Worm (Caenorhabditis elegans): ENCODE results near the gene ref-2.

DNA sequence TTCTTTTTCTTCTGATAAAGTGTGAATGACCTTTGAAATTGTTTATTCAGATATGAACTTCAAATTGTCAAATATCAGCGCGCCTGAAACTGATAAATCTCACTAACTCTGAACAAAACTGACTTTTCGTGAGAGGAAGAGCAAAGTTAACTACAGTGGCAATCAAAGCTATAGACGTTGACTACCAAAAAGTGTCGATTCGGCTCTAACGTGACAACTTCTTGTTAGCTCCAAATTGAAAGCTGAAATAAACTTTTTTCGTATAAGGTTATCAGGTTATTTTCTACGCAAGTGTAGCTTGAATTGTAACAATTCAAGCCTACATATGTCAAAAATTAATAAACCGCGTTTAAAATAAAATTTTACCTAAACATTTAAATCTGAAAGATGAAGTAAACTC is 17.7 kb upstream of the ref-2 start:
- TF ChIP-seq hsf-1 (GFP tag; IDR thresholded peaks at IDR 0.05) (no peak), unc-130 (GFP tag; optimal IDR thresholded peaks at IDR 0.05) (no peak), madf-8 (GFP tag; conservative IDR thresholded peaks at IDR 0.05) (no peak), pha-4 (tag; optimal IDR thresholded peaks at IDR 0.05) (no peak), him-1 (tag; optimal IDR thresholded peaks at IDR 0.05) (no peak), ztf-28 (GFP tag; IDR thresholded peaks at IDR 0.05) (no peak), hrde-1 (tag; optimal IDR thresholded peaks at IDR 0.05; ENCODE audit: borderline replicate concordance) (no peak), die-1 (tag; optimal IDR thresholded peaks at IDR 0.05) (no peak), lsy-27 (tag; optimal IDR thresholded peaks at IDR 0.05; ENCODE audit: borderline replicate concordance, insufficient read depth) (no peak), D2030.7 (GFP tag; IDR thresholded peaks at IDR 0.05) (no peak)
